Worm (Caenorhabditis elegans) whole organism, late embryonic: ENCODE measurements around the gene ZK563.2.

Source experiments
- ceh-45 ChIP-seq: fragments of 200-800 bp; sonication (Bioruptor generic); IDR thresholded peaks from 2 replicates; pipeline ENCODE4 v1.3.6; 2022; ENCODE audit warnings: missing genetic modification reagents, missing genetic modification characterization, missing compliant biosample characterization
- fkh-10 ChIP-seq: fragments of 150-350 bp; optimal IDR thresholded peaks from 2 replicates; lab custom pipeline; 2014; ENCODE audit warnings: missing biosample characterization, missing genetic modification reagents, missing genetic modification characterization
- lin-11 ChIP-seq: fragments of 200-800 bp; sonication (Bioruptor generic); optimal IDR thresholded peaks from 2 replicates; lab custom pipeline; 2018; ENCODE audit warnings: mild to moderate bottlenecking, missing genetic modification characterization, missing compliant biosample characterization
- pha-4 ChIP-seq: fragments of 150-350 bp; optimal IDR thresholded peaks from 2 replicates; lab custom pipeline; 2018; ENCODE audit warnings: missing biosample characterization, missing genetic modification reagents, missing genetic modification characterization
- rnt-1 ChIP-seq: sonication (generic microtip); optimal IDR thresholded peaks from 2 replicates; lab custom pipeline; 2016; ENCODE audit warnings: missing genetic modification characterization, missing compliant biosample characterization
- unc-55 ChIP-seq: sonication (generic microtip); optimal IDR thresholded peaks from 2 replicates; lab custom pipeline; 2017; ENCODE audit warnings: missing biosample characterization, missing genetic modification reagents, missing genetic modification characterization

ce11 chrX:3419084-3419483, 50.3 kb downstream of the ZK563.2 start, which contains the start of gene C04F6.7:
- TF ChIP-seq fkh-10 (no peak), unc-55 (GFP tag; lab: Kevin White, UChicago) (no peak), ceh-45 (no peak), pha-4 (tag; lab: Kevin White, UChicago) (no peak), rnt-1 (tag; lab: Kevin White, UChicago) (no peak), lin-11 (no peak)
